Fruit fly (Drosophila melanogaster): ENCODE data around the gene Inx6.

dm6 chrX:20238736-20239607, 30.6 kb downstream of the Inx6 start:
- TF ChIP-seq fd96Ca (GFP tag; IDR thresholded peaks at IDR 0.05) (no peak), CG8301 (tag; optimal IDR thresholded peaks at IDR 0.05) (no peak), CG13204 (GFP tag; optimal IDR thresholded peaks at IDR 0.05) (no peak), Ets98B (GFP tag; IDR thresholded peaks at IDR 0.05) (no peak), CG34367 (tag; optimal IDR thresholded peaks at IDR 0.05) (no peak), CG15710 (tag; optimal IDR thresholded peaks at IDR 0.05) (no peak), CG9948 (tag; optimal IDR thresholded peaks at IDR 0.05) (no peak), gl (tag; optimal IDR thresholded peaks at IDR 0.05) (no peak)

Measured in whole organism, pupa.